Fruit fly (Drosophila melanogaster) whole organism, embryonic: ENCODE measurements around the gene mu2.

Experiments used
- ATbp ChIP-seq: fragments of 200-800 bp; sonication (Bioruptor generic); optimal IDR thresholded peaks from 2 replicates; lab custom pipeline; 2017; ENCODE audit warnings: missing biosample characterization, mild to moderate bottlenecking, missing genetic modification characterization, missing genetic modification reagents
- B-H2 ChIP-seq: fragments of 200-800 bp; sonication (Bioruptor generic); optimal IDR thresholded peaks from 2 replicates; lab custom pipeline; 2018; ENCODE audit warnings: missing biosample characterization, mild to moderate bottlenecking, missing genetic modification characterization
- Bdp1 ChIP-seq: fragments of 200-800 bp; sonication (Bioruptor generic); optimal IDR thresholded peaks from 3 replicates; lab custom pipeline; 2016; ENCODE audit warnings: missing biosample characterization, missing genetic modification characterization
- CG10274 ChIP-seq: fragments of 200-800 bp; sonication (Bioruptor generic); optimal IDR thresholded peaks from 3 replicates; lab custom pipeline; 2017; ENCODE audit warnings: missing biosample characterization, mild to moderate bottlenecking, missing genetic modification characterization
- CG11247 ChIP-seq: fragments of 200-800 bp; sonication (Bioruptor generic); IDR thresholded peaks from 2 replicates; pipeline ENCODE4 v1.3.6; 2022; ENCODE audit warnings: missing biosample characterization, missing genetic modification characterization
- CG11696 ChIP-seq: fragments of 200-800 bp; sonication (Bioruptor generic); IDR thresholded peaks from 2 replicates; pipeline ENCODE4 v1.3.6; 2022; ENCODE audit warnings: missing biosample characterization, missing genetic modification characterization
- CG12659 ChIP-seq: fragments of 200-800 bp; sonication (Bioruptor generic); optimal IDR thresholded peaks from 3 replicates; lab custom pipeline; 2017; ENCODE audit warnings: mild to moderate bottlenecking, missing biosample characterization, missing genetic modification reagents, missing genetic modification characterization
- CG13894 ChIP-seq: fragments of 200-800 bp; sonication (Bioruptor generic); optimal IDR thresholded peaks from 3 replicates; lab custom pipeline; 2018; ENCODE audit warnings: missing biosample characterization, mild to moderate bottlenecking, missing genetic modification characterization, moderate library complexity
- CG1602 ChIP-seq: fragments of 200-800 bp; sonication (Bioruptor generic); optimal IDR thresholded peaks from 3 replicates; lab custom pipeline; 2016; ENCODE audit warnings: missing biosample characterization, missing genetic modification characterization
- CG16863 ChIP-seq: fragments of 200-800 bp; sonication (Bioruptor generic); optimal IDR thresholded peaks from 3 replicates; lab custom pipeline; 2016; ENCODE audit warnings: missing biosample characterization, missing genetic modification characterization
- CG17186 ChIP-seq: fragments of 200-800 bp; sonication (Bioruptor generic); optimal IDR thresholded peaks from 3 replicates; lab custom pipeline; 2017; ENCODE audit warnings: missing biosample characterization, missing genetic modification reagents, missing genetic modification characterization
- CG17385 ChIP-seq: fragments of 200-800 bp; sonication (Bioruptor generic); optimal IDR thresholded peaks from 3 replicates; lab custom pipeline; 2018; ENCODE audit warnings: missing biosample characterization, mild to moderate bottlenecking, missing genetic modification characterization
- CG18262 ChIP-seq: fragments of 200-800 bp; optimal IDR thresholded peaks from 3 replicates; lab custom pipeline; 2019; ENCODE audit warnings: missing biosample characterization, mild to moderate bottlenecking, missing genetic modification characterization, moderate library complexity
- CG2129 ChIP-seq: fragments of 200-800 bp; sonication (Bioruptor generic); IDR thresholded peaks from 2 replicates; pipeline ENCODE4 v1.3.6; 2022; ENCODE audit warnings: missing biosample characterization, missing genetic modification characterization; ENCODE audit not compliant: partially characterized antibody
- CG3065 ChIP-seq: fragments of 200-800 bp; sonication (Bioruptor generic); optimal IDR thresholded peaks from 2 replicates; lab custom pipeline; 2016; ENCODE audit warnings: missing biosample characterization, missing genetic modification characterization
- CG31365 ChIP-seq: fragments of 200-800 bp; sonication (Bioruptor generic); optimal IDR thresholded peaks from 2 replicates; lab custom pipeline; 2018; ENCODE audit warnings: missing biosample characterization, mild to moderate bottlenecking, missing genetic modification characterization
- CG32772 ChIP-seq: fragments of 200-800 bp; sonication (Bioruptor generic); IDR thresholded peaks from 2 replicates; pipeline ENCODE4 v1.3.6; 2022; ENCODE audit warnings: missing biosample characterization, missing genetic modification characterization
- CG4404 ChIP-seq: fragments of 200-800 bp; sonication (Bioruptor generic); IDR thresholded peaks from 2 replicates; pipeline ENCODE4 v1.3.6; 2022; ENCODE audit warnings: missing biosample characterization, missing genetic modification characterization
- CG4424 ChIP-seq: fragments of 200-800 bp; sonication (Bioruptor generic); optimal IDR thresholded peaks from 3 replicates; lab custom pipeline; 2016; ENCODE audit warnings: missing biosample characterization, missing genetic modification characterization
- CG6272 ChIP-seq: fragments of 200-800 bp; sonication (Bioruptor generic); IDR thresholded peaks from 2 replicates; pipeline ENCODE4 v1.3.6; 2022; ENCODE audit warnings: missing biosample characterization, missing genetic modification characterization
- CG6689 ChIP-seq: fragments of 200-800 bp; sonication (Bioruptor generic); IDR thresholded peaks from 2 replicates; pipeline ENCODE4 v1.3.6; 2022; ENCODE audit warnings: missing biosample characterization, missing genetic modification characterization
- CG6791 ChIP-seq: fragments of 200-800 bp; sonication (Bioruptor generic); IDR thresholded peaks from 3 replicates; pipeline ENCODE4 v1.3.6; 2022; ENCODE audit warnings: missing biosample characterization, missing genetic modification characterization; ENCODE audit not compliant: partially characterized antibody
- CG9797 ChIP-seq: fragments of 200-800 bp; sonication (Bioruptor generic); optimal IDR thresholded peaks from 3 replicates; lab custom pipeline; 2018; ENCODE audit warnings: missing biosample characterization, mild to moderate bottlenecking, missing genetic modification characterization
- Dip2 ChIP-seq: fragments of 200-800 bp; sonication (Bioruptor generic); IDR thresholded peaks from 2 replicates; pipeline ENCODE4 v1.3.6; 2022; ENCODE audit warnings: missing biosample characterization, missing genetic modification characterization
- Drgx ChIP-seq: fragments of 200-800 bp; sonication (Bioruptor generic); IDR thresholded peaks from 2 replicates; pipeline ENCODE4 v1.3.6; 2022; ENCODE audit warnings: missing biosample characterization, missing genetic modification characterization
- HmgZ ChIP-seq: fragments of 200-800 bp; sonication (Bioruptor generic); optimal IDR thresholded peaks from 2 replicates; lab custom pipeline; 2018; ENCODE audit warnings: missing biosample characterization, mild to moderate bottlenecking, missing genetic modification characterization
- Hmr ChIP-seq: fragments of 200-800 bp; sonication (Bioruptor generic); optimal IDR thresholded peaks from 3 replicates; lab custom pipeline; 2017; ENCODE audit warnings: mild to moderate bottlenecking, missing biosample characterization, missing genetic modification reagents, missing genetic modification characterization
- Hmx ChIP-seq: fragments of 200-800 bp; sonication (Bioruptor generic); optimal IDR thresholded peaks from 2 replicates; lab custom pipeline; 2016; ENCODE audit warnings: missing biosample characterization, missing genetic modification characterization
- Jarid2 ChIP-seq: fragments of 200-800 bp; sonication (Bioruptor generic); optimal IDR thresholded peaks from 3 replicates; lab custom pipeline; 2017; ENCODE audit warnings: mild to moderate bottlenecking, missing biosample characterization, missing genetic modification reagents, missing genetic modification characterization
- Rfx ChIP-seq: fragments of 200-800 bp; sonication (Bioruptor generic); IDR thresholded peaks from 2 replicates; pipeline ENCODE4 v1.3.6; 2022; ENCODE audit warnings: missing biosample characterization, missing genetic modification characterization
- Six4 ChIP-seq: fragments of 200-800 bp; sonication (Bioruptor generic); optimal IDR thresholded peaks from 2 replicates; lab custom pipeline; 2016; ENCODE audit warnings: missing biosample characterization, missing genetic modification characterization
- Spps ChIP-seq: fragments of 200-800 bp; sonication (Bioruptor generic); optimal IDR thresholded peaks from 2 replicates; lab custom pipeline; 2018; ENCODE audit warnings: missing biosample characterization, mild to moderate bottlenecking, missing genetic modification characterization
- amos ChIP-seq: fragments of 200-800 bp; sonication (Bioruptor generic); IDR thresholded peaks from 2 replicates; pipeline ENCODE4 v1.3.6; 2022; ENCODE audit warnings: missing biosample characterization, missing genetic modification characterization; ENCODE audit not compliant: partially characterized antibody
- br ChIP-seq: fragments of >200 bp; optimal IDR thresholded peaks from 2 replicates; lab custom pipeline; 2017
- chinmo ChIP-seq: fragments of 200-800 bp; sonication (Bioruptor generic); IDR thresholded peaks from 4 replicates; pipeline ENCODE4 v1.3.6; 2022; ENCODE audit warnings: missing biosample characterization, missing genetic modification characterization; ENCODE audit not compliant: partially characterized antibody
- dan ChIP-seq: fragments of 200-800 bp; sonication (Bioruptor generic); IDR thresholded peaks from 2 replicates; pipeline ENCODE4 v1.3.6; 2022; ENCODE audit warnings: missing biosample characterization, missing genetic modification characterization
- dimm ChIP-seq: fragments of 200-800 bp; sonication (Bioruptor generic); IDR thresholded peaks from 2 replicates; pipeline ENCODE4 v1.3.6; 2022; ENCODE audit warnings: missing biosample characterization, missing genetic modification characterization
- dmrt99B ChIP-seq: fragments of 200-800 bp; sonication (Bioruptor generic); optimal IDR thresholded peaks from 2 replicates; lab custom pipeline; 2018; ENCODE audit warnings: missing biosample characterization, mild to moderate bottlenecking, missing genetic modification characterization, moderate library complexity
- ind ChIP-seq: fragments of 200-800 bp; sonication (Bioruptor generic); optimal IDR thresholded peaks from 3 replicates; lab custom pipeline; 2016; ENCODE audit warnings: missing biosample characterization, missing genetic modification characterization
- jing ChIP-seq: fragments of 200-800 bp; sonication (Bioruptor generic); optimal IDR thresholded peaks from 2 replicates; lab custom pipeline; 2018; ENCODE audit warnings: missing biosample characterization, mild to moderate bottlenecking, missing genetic modification characterization
- kay ChIP-seq: fragments of 200-800 bp; sonication (Bioruptor generic); optimal IDR thresholded peaks from 2 replicates; lab custom pipeline; 2016; ENCODE audit warnings: missing biosample characterization, missing genetic modification characterization
- knrl ChIP-seq: fragments of 200-800 bp; sonication (Bioruptor generic); IDR thresholded peaks from 3 replicates; pipeline ENCODE4 v1.3.6; 2022; ENCODE audit warnings: missing biosample characterization, missing genetic modification characterization; ENCODE audit not compliant: partially characterized antibody
- onecut ChIP-seq: fragments of 200-800 bp; sonication (Bioruptor generic); IDR thresholded peaks from 2 replicates; pipeline ENCODE4 v1.3.6; 2022; ENCODE audit warnings: missing biosample characterization, missing genetic modification characterization
- sens-2 ChIP-seq: fragments of 200-800 bp; sonication (Bioruptor generic); IDR thresholded peaks from 2 replicates; pipeline ENCODE4 v1.3.6; 2022; ENCODE audit warnings: missing biosample characterization, missing genetic modification characterization
- sima ChIP-seq: fragments of 200-800 bp; sonication (Bioruptor generic); optimal IDR thresholded peaks from 2 replicates; lab custom pipeline; 2016; ENCODE audit warnings: missing biosample characterization, missing genetic modification characterization
- slou ChIP-seq: fragments of 200-800 bp; sonication (Bioruptor generic); optimal IDR thresholded peaks from 3 replicates; lab custom pipeline; 2016; ENCODE audit warnings: missing biosample characterization, missing genetic modification characterization
- slp2 ChIP-seq: fragments of 200-800 bp; sonication (Bioruptor generic); optimal IDR thresholded peaks from 2 replicates; lab custom pipeline; 2016; ENCODE audit warnings: missing biosample characterization, missing genetic modification characterization
- tap ChIP-seq: fragments of 200-800 bp; optimal IDR thresholded peaks from 3 replicates; lab custom pipeline; 2019; ENCODE audit warnings: missing biosample characterization, mild to moderate bottlenecking, missing genetic modification characterization, moderate library complexity
- tgo ChIP-seq: fragments of 200-800 bp; sonication (Bioruptor generic); IDR thresholded peaks from 3 replicates; pipeline ENCODE4 v1.3.6; 2022; ENCODE audit warnings: missing biosample characterization, missing genetic modification characterization
- trh ChIP-seq: fragments of 200-800 bp; sonication (Bioruptor generic); optimal IDR thresholded peaks from 2 replicates; lab custom pipeline; 2016; ENCODE audit warnings: missing biosample characterization, missing genetic modification characterization
- zf30C ChIP-seq: fragments of 200-800 bp; sonication (Bioruptor generic); optimal IDR thresholded peaks from 3 replicates; lab custom pipeline; 2018; ENCODE audit warnings: missing biosample characterization, mild to moderate bottlenecking, missing genetic modification characterization

mu2 gene

DNA sequence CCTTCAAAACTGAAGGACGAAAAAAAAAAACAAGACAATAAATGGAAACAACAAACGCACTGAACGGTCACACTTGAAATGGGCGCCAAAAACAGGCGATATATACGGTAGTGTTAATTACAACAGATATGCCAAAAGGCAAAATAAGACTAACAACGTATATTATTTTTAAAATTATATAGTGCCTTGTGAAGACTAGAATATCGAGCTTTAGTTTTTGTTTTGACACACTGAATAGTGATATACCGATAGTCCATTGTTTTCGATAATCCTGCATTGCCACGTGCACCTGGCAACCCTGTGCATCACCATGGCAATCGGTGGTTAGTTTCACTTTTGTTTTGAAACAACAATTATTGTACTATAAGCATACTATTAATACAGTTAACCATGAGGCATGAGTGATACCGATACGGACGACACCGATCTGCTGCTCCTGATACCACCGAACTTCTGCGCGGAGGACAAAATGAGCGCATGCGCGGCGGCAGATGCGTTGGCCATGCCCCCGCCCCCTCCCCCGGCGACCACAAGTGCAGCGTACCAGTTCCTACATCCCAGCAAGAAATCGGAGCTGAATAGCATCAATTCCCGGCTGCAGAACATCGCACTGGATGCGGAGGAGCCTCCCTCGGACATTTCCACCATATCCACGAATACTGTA, at the start of gene mu2, which contains the start of gene Cnb (continued):
- TF ChIP-seq CG9797 (GFP tag; lab: Kevin White, UChicago) (peak; percentile 83), CG11247 (GFP tag; lab: Robert Waterston, UW) (no peak), CG1602 (no peak), tgo (GFP tag; lab: Robert Waterston, UW) (no peak), dan (GFP tag; lab: Robert Waterston, UW) (no peak), chinmo (GFP tag; lab: Robert Waterston, UW) (0 out of 4 replicates have a peak, but pooled peaks have one; percentile 70), CG13894 (tag; lab: Kevin White, UChicago) (no peak), zf30C (no peak), CG18262 (tag; lab: Kevin White, UChicago) (no peak), jing (GFP tag; lab: Kevin White, UChicago) (no peak), CG11696 (GFP tag; lab: Robert Waterston, UW) (no peak), CG3065 (GFP tag; lab: Kevin White, UChicago) (no peak), CG16863 (no peak), Drgx (GFP tag; lab: Robert Waterston, UW) (no peak), Dip2 (GFP tag; lab: Robert Waterston, UW) (no peak), CG31365 (tag; lab: Kevin White, UChicago) (no peak), kay (GFP tag; lab: Kevin White, UChicago) (no peak), CG2129 (peak; percentile 71), Hmx (GFP tag; lab: Kevin White, UChicago) (no peak), CG12659 (GFP tag; lab: Kevin White, UChicago) (no peak), HmgZ (tag; lab: Kevin White, UChicago) (peak; percentile 21), dmrt99B (no peak), CG17385 (GFP tag; lab: Kevin White, UChicago) (no peak), knrl (GFP tag; lab: Robert Waterston, UW) (peak; percentile 79), CG6791 (GFP tag; lab: Robert Waterston, UW) (peak; percentile 60), Bdp1 (GFP tag; lab: Kevin White, UChicago) (peak; percentile 10), Spps (no peak), CG6272 (no peak), dimm (GFP tag; lab: Robert Waterston, UW) (no peak), CG10274 (GFP tag; lab: Kevin White, UChicago) (no peak), Six4 (GFP tag; lab: Kevin White, UChicago) (no peak), CG17186 (GFP tag; lab: Kevin White, UChicago) (peak; percentile 34), amos (GFP tag; lab: Robert Waterston, UW) (peak; percentile 76), slp2 (no peak), Hmr (no peak), br (lab: Kevin White, UChicago) (no peak), ATbp (GFP tag; lab: Kevin White, UChicago) (no peak), ind (GFP tag; lab: Kevin White, UChicago) (no peak), tap (tag; lab: Kevin White, UChicago) (no peak), CG4424 (no peak), CG6689 (GFP tag; lab: Robert Waterston, UW) (0 out of 2 replicates have a peak, but pooled peaks have one; percentile 5), Jarid2 (no peak), CG4404 (GFP tag; lab: Robert Waterston, UW) (no peak), Rfx (peak; percentile 86), onecut (no peak), CG32772 (peak; percentile 11; the same call in 1 of the 2 replicates), trh (no peak), slou (GFP tag; lab: Kevin White, UChicago) (no peak), B-H2 (GFP tag; lab: Kevin White, UChicago) (no peak), sima (GFP tag; lab: Kevin White, UChicago) (no peak), sens-2 (GFP tag; lab: Robert Waterston, UW) (no peak)
